Worm (Caenorhabditis elegans) whole organism, L1 larva: ENCODE data around the gene Y41G9A.17.

ENCODE experiments used
- F16B12.6 ChIP-seq: fragments of 150-350 bp; optimal IDR thresholded peaks from 2 replicates; lab custom pipeline; 2014; ENCODE audit warnings: missing biosample characterization, missing genetic modification characterization
- aha-1 ChIP-seq: fragments of 150-350 bp; optimal IDR thresholded peaks from 2 replicates; lab custom pipeline; 2014; ENCODE audit warnings: missing biosample characterization, missing genetic modification characterization
- ama-1 ChIP-seq: fragments of 150-350 bp; optimal IDR thresholded peaks from 2 replicates; lab custom pipeline; 2014
- blmp-1 ChIP-seq: fragments of 150-350 bp; optimal IDR thresholded peaks from 2 replicates; lab custom pipeline; 2014; ENCODE audit warnings: missing biosample characterization, missing genetic modification characterization
- ceh-63 ChIP-seq: fragments of 200-800 bp; sonication (Bioruptor generic); optimal IDR thresholded peaks from 2 replicates; lab custom pipeline; 2018; ENCODE audit warnings: mild to moderate bottlenecking, missing genetic modification characterization, missing compliant biosample characterization
- ceh-8 ChIP-seq: fragments of 200-800 bp; sonication (Bioruptor generic); optimal IDR thresholded peaks from 2 replicates; lab custom pipeline; 2018; ENCODE audit warnings: mild to moderate bottlenecking, missing genetic modification characterization, moderate library complexity, missing compliant biosample characterization
- dpl-1 ChIP-seq, 3 experiments: fragments of 150-350 bp in 2 of 3; sonication (generic microtip) in 1 of 3; optimal IDR thresholded peaks; 2 replicates each; lab custom pipeline; 2014 to 2017; ENCODE audit warnings: missing biosample characterization in 3 of 3, missing genetic modification characterization in 3 of 3, missing genetic modification reagents in 3 of 3
- efl-1 ChIP-seq, 4 experiments: fragments of 150-350 bp; optimal IDR thresholded peaks in 3 of 4; peaks in 1 of 4; 1 replicate in 1 of 4; 2 replicates in 3 of 4; lab custom pipeline; 2014; ENCODE audit warnings: missing biosample characterization in 2 of 4, missing genetic modification characterization in 2 of 4, missing genetic modification reagents in 2 of 4
- efl-3 ChIP-seq: fragments of 200-800 bp; sonication (Bioruptor generic); optimal IDR thresholded peaks from 2 replicates; lab custom pipeline; 2018; ENCODE audit warnings: mild to moderate bottlenecking, missing genetic modification characterization, missing compliant biosample characterization
- egl-13 ChIP-seq: sonication (generic microtip); optimal IDR thresholded peaks from 2 replicates; lab custom pipeline; 2016; ENCODE audit warnings: missing genotype, missing genetic modification reagents, missing genetic modification characterization, missing compliant biosample characterization
- egl-27 ChIP-seq, 2 experiments: fragments of 150-350 bp in 1 of 2; sonication (generic microtip); optimal IDR thresholded peaks; 3 replicates each; lab custom pipeline; 2017 to 2018; ENCODE audit warnings: missing biosample characterization in 2 of 2, missing genetic modification characterization in 2 of 2, missing genetic modification reagents in 2 of 2
- elt-2 ChIP-seq: sonication (generic microtip); optimal IDR thresholded peaks from 2 replicates; lab custom pipeline; 2016; ENCODE audit warnings: missing genetic modification characterization, mild to moderate bottlenecking, inconsistent platforms, missing compliant biosample characterization, missing genetic modification reagents
- elt-3 ChIP-seq, 6 experiments: fragments of 150-350 bp in 1 of 6; sonication (generic microtip); optimal IDR thresholded peaks; 2 replicates each; lab custom pipeline; 2017 to 2018; ENCODE audit warnings: missing biosample characterization in 6 of 6, missing genetic modification characterization in 6 of 6, inconsistent platforms in 1 of 6
- fkh-10 ChIP-seq: sonication (generic microtip); optimal IDR thresholded peaks from 2 replicates; lab custom pipeline; 2017; ENCODE audit warnings: missing biosample characterization, missing genetic modification reagents, missing genetic modification characterization
- fkh-4 ChIP-seq: sonication (generic microtip); optimal IDR thresholded peaks from 2 replicates; lab custom pipeline; 2016; ENCODE audit warnings: missing compliant biosample characterization, missing genetic modification characterization, borderline replicate concordance
- fkh-8 ChIP-seq: sonication (generic microtip); optimal IDR thresholded peaks from 2 replicates; lab custom pipeline; 2016; ENCODE audit warnings: mild to moderate bottlenecking, missing genetic modification characterization, missing compliant biosample characterization
- hpl-2 ChIP-seq: fragments of 150-350 bp; optimal IDR thresholded peaks from 2 replicates; lab custom pipeline; 2014; ENCODE audit warnings: missing biosample characterization, missing genetic modification reagents, missing genetic modification characterization
- lin-13 ChIP-seq: fragments of 150-350 bp; optimal IDR thresholded peaks from 2 replicates; lab custom pipeline; 2014; ENCODE audit warnings: missing biosample characterization, missing genetic modification reagents, missing genetic modification characterization
- lin-15B ChIP-seq: fragments of 150-350 bp; sonication (generic microtip); optimal IDR thresholded peaks from 3 replicates; lab custom pipeline; 2014; ENCODE audit warnings: missing biosample characterization, missing genetic modification characterization
- lir-3 ChIP-seq: sonication (generic microtip); optimal IDR thresholded peaks from 2 replicates; lab custom pipeline; 2016; ENCODE audit warnings: mild to moderate bottlenecking, missing genetic modification characterization, moderate library complexity, missing compliant biosample characterization; ENCODE audit not compliant: poor library complexity
- lsy-2 ChIP-seq, 2 experiments: fragments of 150-350 bp; optimal IDR thresholded peaks; 2 replicates each; lab custom pipeline; 2014; ENCODE audit warnings: missing biosample characterization in 2 of 2, missing genetic modification characterization in 2 of 2
- mdl-1 ChIP-seq, 2 experiments: fragments of 150-350 bp; optimal IDR thresholded peaks; 2 replicates each; lab custom pipeline; 2014 to 2017; ENCODE audit warnings: missing biosample characterization in 2 of 2, missing genetic modification characterization in 2 of 2, inconsistent platforms in 1 of 2
- mep-1 ChIP-seq: fragments of 150-350 bp; optimal IDR thresholded peaks from 2 replicates; lab custom pipeline; 2014; ENCODE audit warnings: missing biosample characterization, missing genetic modification characterization
- nhr-20 ChIP-seq: sonication (generic microtip); optimal IDR thresholded peaks from 2 replicates; lab custom pipeline; 2016; ENCODE audit warnings: mild to moderate bottlenecking, missing genetic modification characterization, missing compliant biosample characterization
- nhr-237 ChIP-seq: fragments of 150-350 bp; optimal IDR thresholded peaks from 2 replicates; lab custom pipeline; 2014; ENCODE audit warnings: missing biosample characterization, missing genetic modification characterization
- nhr-28 ChIP-seq: fragments of 150-350 bp; optimal IDR thresholded peaks from 2 replicates; lab custom pipeline; 2014; ENCODE audit warnings: missing biosample characterization, missing genetic modification characterization
- nhr-47 ChIP-seq: sonication (generic microtip); optimal IDR thresholded peaks from 2 replicates; lab custom pipeline; 2016; ENCODE audit warnings: mild to moderate bottlenecking, missing genetic modification characterization, moderate library complexity, missing compliant biosample characterization
- nhr-71 ChIP-seq: sonication (generic microtip); optimal IDR thresholded peaks from 2 replicates; lab custom pipeline; 2016; ENCODE audit warnings: mild to moderate bottlenecking, missing genetic modification characterization, moderate library complexity, missing compliant biosample characterization
- nhr-85 ChIP-seq: sonication (generic microtip); peaks from one replicate; lab custom pipeline; 2016; ENCODE audit warnings: missing genetic modification characterization, inconsistent platforms, missing compliant biosample characterization
- pax-3 ChIP-seq: fragments of 200-800 bp; sonication (Bioruptor generic); optimal IDR thresholded peaks from 2 replicates; lab custom pipeline; 2018; ENCODE audit warnings: mild to moderate bottlenecking, missing genetic modification characterization, moderate library complexity, missing compliant biosample characterization
- pqm-1 ChIP-seq: sonication (generic microtip); optimal IDR thresholded peaks from 3 replicates; lab custom pipeline; 2017; ENCODE audit warnings: missing biosample characterization, missing genetic modification characterization
- skn-1 ChIP-seq: fragments of 150-350 bp; optimal IDR thresholded peaks from 2 replicates; lab custom pipeline; 2014; ENCODE audit warnings: missing biosample characterization, missing genetic modification characterization
- sox-4 ChIP-seq: sonication (generic microtip); optimal IDR thresholded peaks from 2 replicates; lab custom pipeline; 2016; ENCODE audit warnings: missing genetic modification characterization, missing compliant biosample characterization
- sptf-1 ChIP-seq: fragments of 150-350 bp; optimal IDR thresholded peaks from 2 replicates; lab custom pipeline; 2014; ENCODE audit warnings: missing biosample characterization, missing genetic modification characterization
- sup-37 ChIP-seq: fragments of 200-800 bp; sonication (Bioruptor generic); optimal IDR thresholded peaks from 2 replicates; lab custom pipeline; 2018; ENCODE audit warnings: mild to moderate bottlenecking, missing genetic modification characterization, missing compliant biosample characterization
- swsn-7 ChIP-seq: sonication (generic microtip); optimal IDR thresholded peaks from 2 replicates; lab custom pipeline; 2016; ENCODE audit warnings: missing genetic modification characterization, missing compliant biosample characterization
- tlp-1 ChIP-seq: fragments of 150-350 bp; optimal IDR thresholded peaks from 2 replicates; lab custom pipeline; 2014; ENCODE audit warnings: missing biosample characterization, missing genetic modification characterization
- unc-130 ChIP-seq: fragments of 150-350 bp; optimal IDR thresholded peaks from 2 replicates; lab custom pipeline; 2017; ENCODE audit warnings: missing biosample characterization, missing genetic modification characterization, inconsistent platforms
- unc-30 ChIP-seq: sonication (generic microtip); optimal IDR thresholded peaks from 2 replicates; lab custom pipeline; 2017; ENCODE audit warnings: missing biosample characterization, missing genetic modification characterization
- vab-15 ChIP-seq: sonication (generic microtip); optimal IDR thresholded peaks from 2 replicates; lab custom pipeline; 2017; ENCODE audit warnings: missing genotype, mild to moderate bottlenecking, missing genetic modification characterization, missing compliant biosample characterization
- ztf-11 ChIP-seq, 2 experiments: sonication (generic microtip); optimal IDR thresholded peaks; 2 replicates each; lab custom pipeline; 2016 to 2017; ENCODE audit warnings: missing genetic modification characterization in 2 of 2, missing biosample characterization in 1 of 2, missing compliant biosample characterization in 1 of 2
- ztf-4 ChIP-seq: fragments of 150-350 bp; optimal IDR thresholded peaks from 2 replicates; lab custom pipeline; 2014; ENCODE audit warnings: missing biosample characterization, missing genetic modification characterization

Gene Y41G9A.17

ce11 chrX:3031484-3031883 is 31.9 kb upstream of the Y41G9A.17 start, which contains the start of gene clec-265 (continued):
- TF ChIP-seq blmp-1 (tag; lab: Kevin White, UChicago) (no peak), aha-1 (no peak), nhr-85 (tag; lab: Kevin White, UChicago) (no peak), nhr-20 (tag; lab: Kevin White, UChicago) (no peak), ama-1 (lab: Kevin White, UChicago) (no peak), elt-2 (tag; lab: Kevin White, UChicago) (peak; percentile 96), pax-3 (tag; lab: Kevin White, UChicago) (peak; percentile 31), lir-3 (tag; lab: Kevin White, UChicago) (no peak), fkh-8 (tag; lab: Kevin White, UChicago) (no peak), ztf-11 (tag; optimal IDR thresholded peaks at IDR 0.05; lab: Kevin White, UChicago) (no peak), efl-3 (GFP tag; lab: Kevin White, UChicago) (no peak), egl-27 (tag; optimal IDR thresholded peaks at IDR 0.05; lab: Kevin White, UChicago) (no peak), sox-4 (tag; lab: Kevin White, UChicago) (no peak), elt-3 (tag; optimal IDR thresholded peaks at IDR 0.05; lab: Kevin White, UChicago) (no peak), lin-15B (no peak), sup-37 (GFP tag; lab: Kevin White, UChicago) (no peak), pqm-1 (tag; lab: Kevin White, UChicago) (peak; percentile 86), ztf-4 (tag; lab: Kevin White, UChicago) (no peak), fkh-10 (GFP tag; lab: Kevin White, UChicago) (no peak), unc-130 (tag; lab: Kevin White, UChicago) (no peak), egl-13 (no peak), unc-30 (tag; lab: Kevin White, UChicago) (no peak), ceh-8 (GFP tag; lab: Kevin White, UChicago) (no peak), nhr-28 (tag; lab: Kevin White, UChicago) (no peak), lsy-2 (tag; optimal IDR thresholded peaks at IDR 0.05; lab: Kevin White, UChicago) (no peak), hpl-2 (GFP tag; lab: Kevin White, UChicago) (no peak), skn-1 (tag; lab: Kevin White, UChicago) (no peak), tlp-1 (tag; lab: Kevin White, UChicago) (peak; percentile 11), F16B12.6 (tag; lab: Kevin White, UChicago) (no peak), vab-15 (tag; lab: Kevin White, UChicago) (no peak), swsn-7 (tag; lab: Kevin White, UChicago) (no peak), sptf-1 (no peak), mdl-1 (tag; optimal IDR thresholded peaks at IDR 0.05; lab: Kevin White, UChicago) (no peak)

ce11 chrX:3029030-3029429 is 29.5 kb upstream of the Y41G9A.17 start, which contains the start of gene M02F4.1:
M02F4.1 (minus strand) TSS chrX:3029130.
- TF ChIP-seq fkh-4 (tag; lab: Kevin White, UChicago) (no peak), dpl-1 (GFP tag; optimal IDR thresholded peaks at IDR 0.05; lab: Kevin White, UChicago) (no peak), hpl-2 (GFP tag; lab: Kevin White, UChicago) (no peak), mep-1 (tag; lab: Kevin White, UChicago) (no peak), nhr-28 (tag; lab: Kevin White, UChicago) (no peak), lin-15B (no peak), nhr-47 (no peak), ceh-63 (GFP tag; lab: Kevin White, UChicago) (no peak), ama-1 (lab: Kevin White, UChicago) (no peak), pqm-1 (tag; lab: Kevin White, UChicago) (no peak), nhr-237 (tag; lab: Kevin White, UChicago) (no peak), nhr-71 (no peak), lin-13 (no peak), efl-3 (GFP tag; lab: Kevin White, UChicago) (no peak), efl-1 (optimal IDR thresholded peaks at IDR 0.05; lab: Kevin White, UChicago) (no peak), efl-1 (GFP tag; optimal IDR thresholded peaks at IDR 0.05 in 1 of 2; lab: Kevin White, UChicago) (no peak), sup-37 (GFP tag; lab: Kevin White, UChicago) (no peak)
- TF ChIP-seq, all 84 proteins: peak for 0
